Fruit fly (Drosophila melanogaster) whole organism, adult: ENCODE measurements around the gene srp.

Experiments used
- CG12768 ChIP-seq: fragments of 200-800 bp; sonication (Bioruptor generic); optimal IDR thresholded peaks from 2 replicates; lab custom pipeline; 2017; ENCODE audit warnings: missing biosample characterization, missing genetic modification characterization, mild to moderate bottlenecking, moderate library complexity, missing genetic modification reagents
- CG14711 ChIP-seq: fragments of 200-800 bp; sonication (Bioruptor generic); optimal IDR thresholded peaks from 2 replicates; lab custom pipeline; 2018; ENCODE audit warnings: missing biosample characterization, mild to moderate bottlenecking, missing genetic modification characterization, moderate library complexity
- CG33017 ChIP-seq: fragments of 200-800 bp; sonication (Bioruptor generic); optimal IDR thresholded peaks from 2 replicates; lab custom pipeline; 2018; ENCODE audit warnings: missing biosample characterization, mild to moderate bottlenecking, missing genetic modification characterization, moderate library complexity
- CG5204 ChIP-seq: fragments of 200-800 bp; sonication (Bioruptor generic); optimal IDR thresholded peaks from 2 replicates; lab custom pipeline; 2016; ENCODE audit warnings: missing biosample characterization, missing genetic modification characterization
- CG7101 ChIP-seq: fragments of 200-800 bp; sonication (Bioruptor generic); optimal IDR thresholded peaks from 2 replicates; lab custom pipeline; 2018; ENCODE audit warnings: missing biosample characterization, mild to moderate bottlenecking, missing genetic modification characterization, moderate library complexity
- Hr96 ChIP-seq: fragments of 200-800 bp; sonication (Bioruptor generic); optimal IDR thresholded peaks from 2 replicates; lab custom pipeline; 2016; ENCODE audit warnings: missing biosample characterization, missing genetic modification characterization
- cic ChIP-seq: fragments of 200-800 bp; sonication (Bioruptor generic); optimal IDR thresholded peaks from 2 replicates; lab custom pipeline; 2017; ENCODE audit warnings: missing biosample characterization, mild to moderate bottlenecking, missing genetic modification characterization, moderate library complexity
- kay ChIP-seq: fragments of 200-800 bp; sonication (Bioruptor generic); peaks from one replicate; lab custom pipeline; 2016; ENCODE audit warnings: missing biosample characterization, missing genetic modification characterization, borderline replicate concordance
- pad ChIP-seq: fragments of 200-800 bp; sonication (Bioruptor generic); optimal IDR thresholded peaks from 3 replicates; lab custom pipeline; 2017; ENCODE audit warnings: missing biosample characterization, missing genetic modification characterization, mild to moderate bottlenecking, moderate library complexity, missing genetic modification reagents
- toe ChIP-seq: fragments of 200-800 bp; sonication (Bioruptor generic); optimal IDR thresholded peaks from 2 replicates; lab custom pipeline; 2016; ENCODE audit warnings: missing biosample characterization, missing genetic modification characterization

DNA sequence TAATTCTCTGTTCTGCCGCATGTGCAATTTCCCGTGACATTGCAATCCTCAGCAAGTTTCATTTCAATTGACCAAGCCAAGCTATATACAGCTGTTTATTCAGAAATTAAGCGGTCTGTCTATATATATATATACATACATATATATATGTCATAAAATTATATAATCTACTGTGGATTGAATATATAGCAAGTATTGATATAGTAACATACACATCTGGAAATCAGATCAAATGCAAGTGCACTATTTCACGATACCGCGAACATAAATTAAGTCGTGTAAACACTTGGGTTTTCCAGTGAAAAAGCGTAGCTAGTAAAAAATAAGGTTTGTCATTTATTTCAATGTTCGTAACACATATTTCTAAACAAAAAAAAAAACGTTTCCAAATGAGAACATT, 60.1 kb downstream of the srp start, which contains the start of gene Jhbp5:
- TF ChIP-seq CG7101 (tag; lab: Kevin White, UChicago) (no peak), CG14711 (no peak), pad (GFP tag; lab: Kevin White, UChicago) (no peak), Hr96 (GFP tag; lab: Kevin White, UChicago) (no peak), CG12768 (GFP tag; lab: Kevin White, UChicago) (no peak), kay (no peak), CG33017 (no peak), cic (GFP tag; lab: Kevin White, UChicago) (no peak), toe (no peak), CG5204 (GFP tag; lab: Kevin White, UChicago) (no peak)
